Fruit fly (Drosophila melanogaster) whole organism, embryonic: ENCODE data around the gene Agpat4.

ENCODE experiments used
- Atf6 ChIP-seq: fragments of 200-800 bp; sonication (Bioruptor generic); IDR thresholded peaks from 2 replicates; pipeline ENCODE4 v1.3.6; 2022; ENCODE audit warnings: missing biosample characterization, missing genetic modification characterization
- B-H2 ChIP-seq: fragments of 200-800 bp; sonication (Bioruptor generic); optimal IDR thresholded peaks from 2 replicates; lab custom pipeline; 2018; ENCODE audit warnings: missing biosample characterization, mild to moderate bottlenecking, missing genetic modification characterization
- Bgb ChIP-seq: fragments of 200-800 bp; sonication (Bioruptor generic); IDR thresholded peaks from 2 replicates; pipeline ENCODE4 v1.3.6; 2022; ENCODE audit warnings: missing biosample characterization, missing genetic modification characterization; ENCODE audit not compliant: partially characterized antibody
- CG10431 ChIP-seq: fragments of 200-800 bp; sonication (Bioruptor generic); optimal IDR thresholded peaks from 3 replicates; lab custom pipeline; 2018; ENCODE audit warnings: missing biosample characterization, mild to moderate bottlenecking, missing genetic modification characterization
- CG12236 ChIP-seq: fragments of 200-800 bp; sonication (Bioruptor generic); optimal IDR thresholded peaks from 2 replicates; lab custom pipeline; 2016; ENCODE audit warnings: missing biosample characterization, missing genetic modification characterization
- CG12299 ChIP-seq: fragments of 200-800 bp; sonication (Bioruptor generic); optimal IDR thresholded peaks from 2 replicates; lab custom pipeline; 2018; ENCODE audit warnings: missing biosample characterization, mild to moderate bottlenecking, missing genetic modification characterization
- CG13424 ChIP-seq: fragments of 200-800 bp; sonication (Bioruptor generic); optimal IDR thresholded peaks from 2 replicates; lab custom pipeline; 2019; ENCODE audit warnings: missing biosample characterization, mild to moderate bottlenecking, missing genetic modification characterization, moderate library complexity
- CG15479 ChIP-seq: fragments of 200-800 bp; sonication (Bioruptor generic); optimal IDR thresholded peaks from 3 replicates; lab custom pipeline; 2019; ENCODE audit warnings: missing biosample characterization, mild to moderate bottlenecking, missing genetic modification characterization, moderate library complexity
- CG2199 ChIP-seq: fragments of 200-800 bp; sonication (Bioruptor generic); IDR thresholded peaks from 3 replicates; pipeline ENCODE4 v1.3.6; 2022; ENCODE audit warnings: missing biosample characterization, missing genetic modification characterization
- CG31365 ChIP-seq: fragments of 200-800 bp; sonication (Bioruptor generic); optimal IDR thresholded peaks from 2 replicates; lab custom pipeline; 2018; ENCODE audit warnings: missing biosample characterization, mild to moderate bottlenecking, missing genetic modification characterization
- CG32532 ChIP-seq: fragments of 200-800 bp; sonication (Bioruptor generic); IDR thresholded peaks from 2 replicates; pipeline ENCODE4 v1.3.6; 2022; ENCODE audit warnings: missing biosample characterization, missing genetic modification characterization
- CG34376 ChIP-seq: fragments of 200-800 bp; sonication (Bioruptor generic); optimal IDR thresholded peaks from 2 replicates; lab custom pipeline; 2018; ENCODE audit warnings: missing biosample characterization, mild to moderate bottlenecking, missing genetic modification characterization
- CG4360 ChIP-seq: fragments of 200-800 bp; sonication (Bioruptor generic); IDR thresholded peaks from 2 replicates; pipeline ENCODE4 v1.3.6; 2022; ENCODE audit warnings: missing biosample characterization, missing genetic modification characterization
- CG4617 ChIP-seq: fragments of 200-800 bp; sonication (Bioruptor generic); optimal IDR thresholded peaks from 3 replicates; lab custom pipeline; 2016; ENCODE audit warnings: missing biosample characterization, missing genetic modification characterization, borderline replicate concordance
- CG5953 ChIP-seq: fragments of 200-800 bp; sonication (Bioruptor generic); IDR thresholded peaks from 2 replicates; pipeline ENCODE4 v1.3.6; 2022; ENCODE audit warnings: missing biosample characterization, missing genetic modification characterization
- CG6254 ChIP-seq: fragments of 200-800 bp; sonication (Bioruptor generic); optimal IDR thresholded peaks from 3 replicates; lab custom pipeline; 2017; ENCODE audit warnings: mild to moderate bottlenecking, missing biosample characterization, missing genetic modification reagents, missing genetic modification characterization
- CG7987 ChIP-seq: fragments of 200-800 bp; sonication (Bioruptor generic); optimal IDR thresholded peaks from 2 replicates; lab custom pipeline; 2018; ENCODE audit warnings: missing biosample characterization, mild to moderate bottlenecking, missing genetic modification characterization, moderate library complexity
- CG8478 ChIP-seq: fragments of >200 bp; optimal IDR thresholded peaks from 2 replicates; lab custom pipeline; 2018
- CrebB ChIP-seq: fragments of 200-800 bp; sonication (Bioruptor generic); optimal IDR thresholded peaks from 3 replicates; lab custom pipeline; 2018; ENCODE audit warnings: missing biosample characterization, mild to moderate bottlenecking, missing genetic modification characterization
- D ChIP-seq, 2 experiments: fragments of 200-800 bp in 1 of 2; fragments of >200 bp in 1 of 2; sonication (Bioruptor generic) in 1 of 2; optimal IDR thresholded peaks; 2 replicates in 1 of 2; 3 replicates in 1 of 2; lab custom pipeline; 2017; ENCODE audit warnings: mild to moderate bottlenecking in 1 of 2, missing biosample characterization in 1 of 2, missing genetic modification characterization in 1 of 2, missing genetic modification reagents in 1 of 2
- Dll ChIP-seq: fragments of 200-800 bp; sonication (Bioruptor generic); IDR thresholded peaks from 4 replicates; pipeline ENCODE4 v1.3.6; 2022; ENCODE audit warnings: missing biosample characterization, missing genetic modification characterization; ENCODE audit not compliant: partially characterized antibody
- HLHmδ ChIP-seq: fragments of 200-800 bp; sonication (Bioruptor generic); optimal IDR thresholded peaks from 2 replicates; lab custom pipeline; 2018; ENCODE audit warnings: missing biosample characterization, mild to moderate bottlenecking, missing genetic modification characterization, moderate library complexity
- Hr78 ChIP-seq, 2 experiments: fragments of 200-800 bp in 1 of 2; fragments of >200 bp in 1 of 2; sonication (Bioruptor generic) in 1 of 2; optimal IDR thresholded peaks; 2 replicates each; lab custom pipeline; 2017 to 2019; ENCODE audit warnings: missing biosample characterization in 2 of 2, missing genetic modification characterization in 2 of 2, mild to moderate bottlenecking in 1 of 2, moderate library complexity in 1 of 2
- MESR4 ChIP-seq: fragments of 200-800 bp; sonication (Bioruptor generic); optimal IDR thresholded peaks from 2 replicates; lab custom pipeline; 2018; ENCODE audit warnings: missing biosample characterization, mild to moderate bottlenecking, missing genetic modification characterization, moderate library complexity
- Nf-YA ChIP-seq: fragments of 200-800 bp; sonication (Bioruptor generic); IDR thresholded peaks from 2 replicates; pipeline ENCODE4 v1.3.6; 2022; ENCODE audit warnings: missing biosample characterization, missing genetic modification characterization
- Pdp1 ChIP-seq, 2 experiments: fragments of 200-800 bp; sonication (Bioruptor generic); optimal IDR thresholded peaks; 3 replicates each; lab custom pipeline; 2016; ENCODE audit warnings: missing biosample characterization in 2 of 2, missing genetic modification characterization in 2 of 2, mild to moderate bottlenecking in 1 of 2, moderate library complexity in 1 of 2
- Scr ChIP-seq: fragments of 200-800 bp; sonication (Bioruptor generic); IDR thresholded peaks from 2 replicates; pipeline ENCODE4 v1.3.6; 2022; ENCODE audit warnings: missing biosample characterization, missing genetic modification characterization; ENCODE audit not compliant: partially characterized antibody
- Sin3A ChIP-seq: fragments of >200 bp; optimal IDR thresholded peaks from 2 replicates; lab custom pipeline; 2018
- Six4 ChIP-seq: fragments of 200-800 bp; sonication (Bioruptor generic); optimal IDR thresholded peaks from 2 replicates; lab custom pipeline; 2016; ENCODE audit warnings: missing biosample characterization, missing genetic modification characterization
- Xbp1 ChIP-seq: fragments of 200-800 bp; sonication (Bioruptor generic); optimal IDR thresholded peaks from 3 replicates; lab custom pipeline; 2016; ENCODE audit warnings: missing biosample characterization, mild to moderate bottlenecking, missing genetic modification characterization
- YL-1 ChIP-seq: fragments of 200-800 bp; sonication (Bioruptor generic); optimal IDR thresholded peaks from 3 replicates; lab custom pipeline; 2017; ENCODE audit warnings: missing biosample characterization, mild to moderate bottlenecking, missing genetic modification characterization
- bsh ChIP-seq, 2 experiments: fragments of 200-800 bp; sonication (Bioruptor generic); optimal IDR thresholded peaks; 2 replicates each; lab custom pipeline; 2017 to 2018; ENCODE audit warnings: mild to moderate bottlenecking in 2 of 2, missing biosample characterization in 2 of 2, missing genetic modification characterization in 2 of 2, moderate library complexity in 1 of 2
- cg ChIP-seq: fragments of 200-800 bp; sonication (Bioruptor generic); optimal IDR thresholded peaks from 3 replicates; lab custom pipeline; 2019; ENCODE audit warnings: missing biosample characterization, mild to moderate bottlenecking, missing genetic modification characterization, moderate library complexity
- chinmo ChIP-seq: fragments of 200-800 bp; sonication (Bioruptor generic); IDR thresholded peaks from 4 replicates; pipeline ENCODE4 v1.3.6; 2022; ENCODE audit warnings: missing biosample characterization, missing genetic modification characterization; ENCODE audit not compliant: partially characterized antibody
- crp ChIP-seq, 2 experiments: fragments of 200-800 bp; sonication (Bioruptor generic); optimal IDR thresholded peaks; 2 replicates in 1 of 2; 3 replicates in 1 of 2; lab custom pipeline; 2017; ENCODE audit warnings: missing biosample characterization in 2 of 2, missing genetic modification characterization in 2 of 2, mild to moderate bottlenecking in 1 of 2, moderate library complexity in 1 of 2
- cwo ChIP-seq: fragments of 200-800 bp; sonication (Bioruptor generic); optimal IDR thresholded peaks from 3 replicates; lab custom pipeline; 2017; ENCODE audit warnings: missing biosample characterization, missing genetic modification characterization, mild to moderate bottlenecking, moderate library complexity, missing genetic modification reagents
- exex ChIP-seq: fragments of 200-800 bp; sonication (Bioruptor generic); optimal IDR thresholded peaks from 4 replicates; lab custom pipeline; 2018; ENCODE audit warnings: missing biosample characterization, mild to moderate bottlenecking, missing genetic modification characterization, moderate library complexity
- fd3F ChIP-seq: fragments of 200-800 bp; sonication (Bioruptor generic); optimal IDR thresholded peaks from 2 replicates; lab custom pipeline; 2018; ENCODE audit warnings: missing biosample characterization, mild to moderate bottlenecking, missing genetic modification characterization, moderate library complexity
- grn ChIP-seq: fragments of 200-800 bp; sonication (Bioruptor generic); optimal IDR thresholded peaks from 3 replicates; lab custom pipeline; 2017; ENCODE audit warnings: missing biosample characterization, missing genetic modification characterization
- lbe ChIP-seq: fragments of 200-800 bp; sonication (Bioruptor generic); optimal IDR thresholded peaks from 2 replicates; lab custom pipeline; 2016; ENCODE audit warnings: missing biosample characterization, mild to moderate bottlenecking, missing genetic modification characterization
- lov ChIP-seq, 2 experiments: fragments of 200-800 bp in 1 of 2; fragments of >200 bp in 1 of 2; sonication (Bioruptor generic) in 1 of 2; IDR thresholded peaks in 1 of 2; optimal IDR thresholded peaks in 1 of 2; 2 replicates in 1 of 2; 3 replicates in 1 of 2; pipeline versions ENCODE4 v1.3.6 to Lab custom; 2017 to 2022; ENCODE audit warnings: missing biosample characterization in 1 of 2, missing genetic modification characterization in 1 of 2
- nerfin-1 ChIP-seq: fragments of 200-800 bp; sonication (Bioruptor generic); optimal IDR thresholded peaks from 3 replicates; lab custom pipeline; 2019; ENCODE audit warnings: missing biosample characterization, mild to moderate bottlenecking, missing genetic modification characterization, moderate library complexity
- nom ChIP-seq: fragments of 200-800 bp; sonication (Bioruptor generic); optimal IDR thresholded peaks from 2 replicates; lab custom pipeline; 2017; ENCODE audit warnings: missing biosample characterization, missing genetic modification characterization, mild to moderate bottlenecking, moderate library complexity, missing genetic modification reagents
- sens ChIP-seq: fragments of 200-800 bp; sonication (Bioruptor generic); peaks from one replicate; lab custom pipeline; 2016; ENCODE audit warnings: missing biosample characterization, missing genetic modification characterization
- sens-2 ChIP-seq: fragments of 200-800 bp; sonication (Bioruptor generic); IDR thresholded peaks from 2 replicates; pipeline ENCODE4 v1.3.6; 2022; ENCODE audit warnings: missing biosample characterization, missing genetic modification characterization
- sug ChIP-seq: fragments of 200-800 bp; optimal IDR thresholded peaks from 2 replicates; lab custom pipeline; 2019; ENCODE audit warnings: missing biosample characterization, mild to moderate bottlenecking, missing genetic modification characterization, moderate library complexity

The Agpat4 gene

DNA sequence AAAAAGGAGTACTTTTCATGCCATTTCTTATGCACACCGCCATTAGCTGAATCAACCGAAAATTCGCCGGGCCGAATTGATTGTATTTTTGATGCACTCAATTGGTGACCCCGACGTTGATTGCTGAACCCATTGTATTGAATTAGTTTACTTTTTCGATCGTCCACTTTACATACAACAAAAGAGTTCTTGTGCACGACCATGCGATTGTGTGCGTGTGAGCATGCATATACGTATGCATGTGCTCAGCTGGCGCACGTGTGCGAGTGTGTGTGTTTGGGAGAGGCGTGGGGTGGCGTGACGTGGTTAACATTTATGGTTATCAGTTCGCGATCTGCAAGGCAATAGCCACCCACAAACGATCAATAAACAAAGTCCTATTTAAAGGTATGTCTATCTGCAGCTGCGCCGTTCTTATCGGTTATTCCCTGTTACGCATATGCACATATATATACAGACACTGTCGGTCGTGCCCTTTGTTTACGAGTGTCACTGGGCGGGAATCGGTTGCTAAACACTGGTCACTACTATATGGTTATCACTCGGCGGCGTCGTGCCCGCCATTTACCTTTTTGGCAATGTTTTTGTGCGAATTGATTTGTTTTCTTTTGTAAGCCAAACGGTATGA is 4.0 kb upstream of the Agpat4 start:
- TF ChIP-seq CG4360 (GFP tag; lab: Robert Waterston, UW), result 0 out of 2 replicates have a peak, but pooled peaks have one; percentile 19
- peak; percentile 23 for TF ChIP-seq lbe
- peak; percentile 5 for TF ChIP-seq CG6254
- TF ChIP-seq CG12236 (GFP tag; lab: Kevin White, UChicago), result peak; percentile 8
- peak; percentile 26 for TF ChIP-seq CG34376 (GFP tag; lab: Kevin White, UChicago)
- peak; percentile 97 for TF ChIP-seq cg (GFP tag; lab: Kevin White, UChicago)
- TF ChIP-seq HLHmδ (GFP tag; lab: Kevin White, UChicago), result peak; percentile 44
- TF ChIP-seq CG31365 (tag; lab: Kevin White, UChicago), result no peak
- peak; percentile 17 for TF ChIP-seq nerfin-1 (tag; lab: Kevin White, UChicago)
- TF ChIP-seq Scr (GFP tag; lab: Robert Waterston, UW), result 0 out of 2 replicates have a peak, but pooled peaks have one; percentile 21
- TF ChIP-seq MESR4 (GFP tag; lab: Kevin White, UChicago), result peak; percentile 63
- TF ChIP-seq exex (tag; lab: Kevin White, UChicago), result peak; percentile 5
- no peak for TF ChIP-seq CG12299 (tag; lab: Kevin White, UChicago)
- TF ChIP-seq sens-2 (GFP tag; lab: Robert Waterston, UW), result no peak
- TF ChIP-seq CG8478 (lab: Kevin White, UChicago), result peak; percentile 23
- TF ChIP-seq fd3F (GFP tag; lab: Kevin White, UChicago), result no peak
- peak; percentile 16 for TF ChIP-seq CrebB (tag; lab: Kevin White, UChicago)
- TF ChIP-seq CG15479 (GFP tag; lab: Kevin White, UChicago), result peak; percentile 64
- no peak for TF ChIP-seq Six4 (GFP tag; lab: Kevin White, UChicago)
- no peak for TF ChIP-seq Nf-YA (GFP tag; lab: Robert Waterston, UW)
- peak; percentile 63 for TF ChIP-seq YL-1
- TF ChIP-seq chinmo, result peak; percentile 97
- TF ChIP-seq crp (GFP tag; optimal IDR thresholded peaks at IDR 0.05; lab: Kevin White, UChicago), result peak in 1 of 2 experiments; percentile 65
- 0 out of 4 replicates have a peak, but pooled peaks have one; percentile 34 for TF ChIP-seq Dll (GFP tag; lab: Robert Waterston, UW)
- no peak for TF ChIP-seq CG5953
- TF ChIP-seq Sin3A (lab: Kevin White, UChicago), result peak; percentile 3
- no peak for TF ChIP-seq CG10431
- TF ChIP-seq bsh (GFP tag; optimal IDR thresholded peaks at IDR 0.05; lab: Kevin White, UChicago), result peak in 1 of 2 experiments; percentile 39
- TF ChIP-seq CG7987 (GFP tag; lab: Kevin White, UChicago), result peak; percentile 67
- TF ChIP-seq grn (GFP tag; lab: Kevin White, UChicago), result peak; percentile 87
- peak; percentile 67 for TF ChIP-seq sug
- peak; percentile 74 for TF ChIP-seq nom (GFP tag; lab: Kevin White, UChicago)
- peak; percentile 64; the same call in 2 of the 3 replicates for TF ChIP-seq CG2199 (GFP tag; lab: Robert Waterston, UW)
- peak; percentile 48; the same call in 1 of the 2 replicates for TF ChIP-seq Bgb
- TF ChIP-seq Pdp1 (GFP tag; optimal IDR thresholded peaks at IDR 0.05; lab: Kevin White, UChicago), result peak in 1 of 2 experiments; percentile 35
- peak; percentile 18 for TF ChIP-seq B-H2 (GFP tag; lab: Kevin White, UChicago)
- TF ChIP-seq sens (GFP tag; lab: Kevin White, UChicago), result peak; percentile 43
- TF ChIP-seq Hr78 (GFP tag; optimal IDR thresholded peaks at IDR 0.05; lab: Kevin White, UChicago), result peak in 1 of 2 experiments; percentile 86
- TF ChIP-seq cwo (GFP tag; lab: Kevin White, UChicago), result peak; percentile 48
- TF ChIP-seq D (optimal IDR thresholded peaks at IDR 0.05; lab: Kevin White, UChicago), result no peak
- TF ChIP-seq D (GFP tag; optimal IDR thresholded peaks at IDR 0.05; lab: Kevin White, UChicago), result no peak
- TF ChIP-seq Atf6 (GFP tag; lab: Robert Waterston, UW), result 0 out of 2 replicates have a peak, but pooled peaks have one; percentile 30
- TF ChIP-seq CG4617, result peak; percentile 30
- TF ChIP-seq lov (optimal IDR thresholded peaks at IDR 0.05; lab: Kevin White, UChicago), result no peak
- 0 out of 3 replicates have a peak, but pooled peaks have one; percentile 52 for TF ChIP-seq lov (GFP tag; IDR thresholded peaks at IDR 0.05; lab: Robert Waterston, UW)
- TF ChIP-seq CG32532, result 0 out of 2 replicates have a peak, but pooled peaks have one; percentile 10
- TF ChIP-seq CG13424 (tag; lab: Kevin White, UChicago), result no peak
- TF ChIP-seq Xbp1, result peak; percentile 20
